Worm (Caenorhabditis elegans) whole organism, L4 larva: ENCODE measurements around the gene K05D4.9.

Experiments
- F10B5.3 ChIP-seq: sonication (generic microtip); optimal IDR thresholded peaks from 2 replicates; lab custom pipeline; 2016; ENCODE audit warnings: mild to moderate bottlenecking, missing genetic modification characterization, missing compliant biosample characterization
- F26F4.8 ChIP-seq: fragments of 200-800 bp; sonication (Bioruptor generic); conservative IDR thresholded peaks from 2 replicates; pipeline ENCODE4 v1.3.6; 2022; ENCODE audit warnings: missing genetic modification characterization, missing compliant biosample characterization
- F44E2.7 ChIP-seq: fragments of 200-800 bp; sonication (Bioruptor generic); IDR thresholded peaks from 2 replicates; pipeline ENCODE4 v2.1.2; 2022; ENCODE audit warnings: missing genetic modification characterization, missing compliant biosample characterization
- F49E8.2 ChIP-seq: sonication (generic microtip); optimal IDR thresholded peaks from 2 replicates; lab custom pipeline; 2016; ENCODE audit warnings: missing compliant biosample characterization, mild to moderate bottlenecking, missing genetic modification characterization, borderline replicate concordance
- attf-4 ChIP-seq: sonication (generic microtip); optimal IDR thresholded peaks from 3 replicates; lab custom pipeline; 2017; ENCODE audit warnings: missing biosample characterization, missing genetic modification characterization
- ceh-44 ChIP-seq: fragments of 200-800 bp; sonication (Bioruptor generic); IDR thresholded peaks from 2 replicates; pipeline ENCODE4 v1.3.6; 2022; ENCODE audit warnings: missing genetic modification reagents, missing genetic modification characterization, missing compliant biosample characterization
- ctbp-1 ChIP-seq: fragments of 200-800 bp; sonication (Bioruptor generic); IDR thresholded peaks from 2 replicates; pipeline ENCODE4 v1.3.6; 2022; ENCODE audit warnings: missing genetic modification reagents, missing genetic modification characterization, missing compliant biosample characterization
- daf-19 ChIP-seq: fragments of 200-800 bp; sonication (Bioruptor generic); conservative IDR thresholded peaks from 2 replicates; pipeline ENCODE4 v1.3.6; 2022; ENCODE audit warnings: missing genetic modification characterization, missing compliant biosample characterization
- dmd-8 ChIP-seq: fragments of 200-800 bp; sonication (Bioruptor generic); IDR thresholded peaks from 2 replicates; pipeline ENCODE4 v1.3.6; 2022; ENCODE audit warnings: missing genetic modification characterization, missing compliant biosample characterization
- dmd-9 ChIP-seq: fragments of 200-800 bp; sonication (Bioruptor generic); IDR thresholded peaks from 2 replicates; pipeline ENCODE4 v1.3.6; 2022; ENCODE audit warnings: missing genetic modification reagents, missing genetic modification characterization, missing compliant biosample characterization
- dpl-1 ChIP-seq: fragments of 150-350 bp; optimal IDR thresholded peaks from 2 replicates; lab custom pipeline; 2014; ENCODE audit warnings: missing biosample characterization, missing genetic modification reagents, missing genetic modification characterization
- duxl-1 ChIP-seq: sonication (generic microtip); optimal IDR thresholded peaks from 2 replicates; lab custom pipeline; 2016; ENCODE audit warnings: mild to moderate bottlenecking, missing genetic modification characterization, moderate library complexity, missing compliant biosample characterization; ENCODE audit not compliant: poor library complexity
- egl-27 ChIP-seq: sonication (generic microtip); optimal IDR thresholded peaks from 3 replicates; lab custom pipeline; 2017; ENCODE audit warnings: missing biosample characterization, missing genetic modification reagents, missing genetic modification characterization
- egl-43 ChIP-seq: fragments of 200-800 bp; sonication (Bioruptor generic); IDR thresholded peaks from 2 replicates; pipeline ENCODE4 v1.3.6; 2022; ENCODE audit warnings: missing genetic modification reagents, missing genetic modification characterization, missing compliant biosample characterization
- fkh-10 ChIP-seq: fragments of 150-350 bp; optimal IDR thresholded peaks from 2 replicates; lab custom pipeline; 2014; ENCODE audit warnings: missing biosample characterization, missing genetic modification reagents, missing genetic modification characterization
- jun-1 ChIP-seq: fragments of 150-350 bp; optimal IDR thresholded peaks from 2 replicates; lab custom pipeline; 2014; ENCODE audit warnings: missing biosample characterization, missing genetic modification reagents, missing genetic modification characterization
- lin-1 ChIP-seq: fragments of 200-800 bp; sonication (Bioruptor generic); IDR thresholded peaks from 2 replicates; pipeline ENCODE4 v1.3.6; 2022; ENCODE audit warnings: missing genetic modification reagents, missing genetic modification characterization, missing compliant biosample characterization
- lin-29 ChIP-seq: fragments of 200-800 bp; sonication (Bioruptor generic); IDR thresholded peaks from 2 replicates; pipeline ENCODE4 v1.3.6; 2022; ENCODE audit warnings: missing genetic modification reagents, missing genetic modification characterization, missing compliant biosample characterization
- lir-3 ChIP-seq: sonication (generic microtip); optimal IDR thresholded peaks from 2 replicates; lab custom pipeline; 2016; ENCODE audit warnings: mild to moderate bottlenecking, missing genetic modification characterization, missing compliant biosample characterization
- lsy-2 ChIP-seq, 2 experiments: fragments of 150-350 bp in 1 of 2; sonication (generic microtip) in 1 of 2; optimal IDR thresholded peaks; 2 replicates each; lab custom pipeline; 2014 to 2017; ENCODE audit warnings: missing biosample characterization in 2 of 2, missing genetic modification characterization in 2 of 2
- mep-1 ChIP-seq: fragments of 150-350 bp; sonication (generic microtip); optimal IDR thresholded peaks from 3 replicates; lab custom pipeline; 2014; ENCODE audit warnings: missing biosample characterization, missing genetic modification characterization
- mes-2 ChIP-seq: sonication (generic microtip); optimal IDR thresholded peaks from 2 replicates; lab custom pipeline; 2016; ENCODE audit warnings: missing genotype, mild to moderate bottlenecking, missing genetic modification characterization, missing compliant biosample characterization; ENCODE audit not compliant: poor library complexity, severe bottlenecking
- mxl-2 ChIP-seq: fragments of 200-800 bp; sonication (Bioruptor generic); conservative IDR thresholded peaks from 2 replicates; pipeline ENCODE4 v1.3.6; 2022; ENCODE audit warnings: missing genetic modification reagents, missing genetic modification characterization, missing compliant biosample characterization
- nhr-111 ChIP-seq: fragments of 200-800 bp; sonication (Bioruptor generic); optimal IDR thresholded peaks from 2 replicates; lab custom pipeline; 2018; ENCODE audit warnings: mild to moderate bottlenecking, missing genetic modification characterization, missing compliant biosample characterization
- nhr-237 ChIP-seq: sonication (generic microtip); optimal IDR thresholded peaks from 2 replicates; lab custom pipeline; 2017; ENCODE audit warnings: missing biosample characterization, missing genetic modification characterization
- nhr-28 ChIP-seq: fragments of 150-350 bp; optimal IDR thresholded peaks from 2 replicates; lab custom pipeline; 2014; ENCODE audit warnings: missing biosample characterization, missing genetic modification characterization
- nhr-41 ChIP-seq: fragments of 200-800 bp; sonication (Bioruptor generic); IDR thresholded peaks from 2 replicates; pipeline ENCODE4 v1.3.6; 2022; ENCODE audit warnings: missing genetic modification reagents, missing genetic modification characterization, missing compliant biosample characterization
- nhr-42 ChIP-seq: fragments of 200-800 bp; sonication (Bioruptor generic); IDR thresholded peaks from 2 replicates; pipeline ENCODE4 v1.3.6; 2022; ENCODE audit warnings: missing genetic modification characterization, missing compliant biosample characterization
- nhr-77 ChIP-seq: fragments of 150-350 bp; optimal IDR thresholded peaks from 2 replicates; lab custom pipeline; 2014; ENCODE audit warnings: missing biosample characterization, missing genetic modification characterization
- pha-4 ChIP-seq, 2 experiments: fragments of 150-350 bp in 1 of 2; fragments of 200-800 bp in 1 of 2; sonication (Bioruptor generic) in 1 of 2; IDR thresholded peaks in 1 of 2; optimal IDR thresholded peaks in 1 of 2; 2 replicates each; pipeline versions ENCODE4 v1.3.6 to Lab custom; 2014 to 2022; ENCODE audit warnings: missing genetic modification characterization in 2 of 2, missing genetic modification reagents in 2 of 2, missing biosample characterization in 1 of 2, missing compliant biosample characterization in 1 of 2
- php-3 ChIP-seq: fragments of 200-800 bp; sonication (Bioruptor generic); IDR thresholded peaks from 2 replicates; pipeline ENCODE4 v1.3.6; 2022; ENCODE audit warnings: missing genetic modification reagents, missing genetic modification characterization, missing compliant biosample characterization
- skn-1 ChIP-seq: fragments of 150-350 bp; optimal IDR thresholded peaks from 2 replicates; lab custom pipeline; 2014; ENCODE audit warnings: missing biosample characterization, missing genetic modification characterization
- snpc-1.2 ChIP-seq: fragments of 200-800 bp; sonication (Bioruptor generic); IDR thresholded peaks from 2 replicates; pipeline ENCODE4 v1.3.6; 2022; ENCODE audit warnings: missing genetic modification reagents, missing genetic modification characterization, missing compliant biosample characterization
- snpc-4 ChIP-seq: fragments of 150-350 bp; optimal IDR thresholded peaks from 2 replicates; lab custom pipeline; 2014; ENCODE audit warnings: missing biosample characterization, missing genetic modification characterization
- unc-130 ChIP-seq: sonication (generic microtip); optimal IDR thresholded peaks from 2 replicates; lab custom pipeline; 2016; ENCODE audit warnings: missing genetic modification reagents, missing genetic modification characterization, missing compliant biosample characterization
- unc-62 ChIP-seq, 3 experiments: fragments of 150-350 bp in 1 of 3; sonication (generic microtip); optimal IDR thresholded peaks in 2 of 3; peaks in 1 of 3; 1 replicate in 1 of 3; 2 replicates in 2 of 3; lab custom pipeline; 2014 to 2017; ENCODE audit warnings: missing biosample characterization in 3 of 3, missing genetic modification characterization in 3 of 3, missing genetic modification reagents in 3 of 3, missing genotype in 1 of 3
- zag-1 ChIP-seq: fragments of 150-350 bp; optimal IDR thresholded peaks from 2 replicates; lab custom pipeline; 2014; ENCODE audit warnings: missing biosample characterization, missing genetic modification characterization
- zip-11 ChIP-seq: fragments of 200-800 bp; sonication (Bioruptor generic); IDR thresholded peaks from 2 replicates; pipeline ENCODE4 v1.3.6; 2022; ENCODE audit warnings: missing genetic modification characterization, missing compliant biosample characterization
- zip-2 ChIP-seq: fragments of 150-350 bp; optimal IDR thresholded peaks from 2 replicates; lab custom pipeline; 2014; ENCODE audit warnings: missing biosample characterization, missing genetic modification characterization
- ztf-11 ChIP-seq: fragments of 150-350 bp; optimal IDR thresholded peaks from 2 replicates; lab custom pipeline; 2014; ENCODE audit warnings: missing biosample characterization, missing genetic modification characterization

The K05D4.9 gene

ce11 chrV:16183357-16183756 is 11.7 kb upstream of the K05D4.9 start, which contains the start of gene srz-14:
Gene srz-14, plus strand, starts transcription at chrV:16183657.
- TF ChIP-seq zip-2 (tag; lab: Kevin White, UChicago) (no peak), nhr-41 (GFP tag; lab: Robert Waterston, UW) (no peak), unc-62 (GFP tag; optimal IDR thresholded peaks at IDR 0.05 in 1 of 2; lab: Kevin White, UChicago) (no peak), unc-62 (tag; optimal IDR thresholded peaks at IDR 0.05; lab: Kevin White, UChicago) (no peak), fkh-10 (GFP tag; lab: Kevin White, UChicago) (no peak), snpc-1.2 (GFP tag; lab: Robert Waterston, UW) (no peak), php-3 (GFP tag; lab: Robert Waterston, UW) (no peak), unc-130 (GFP tag; lab: Kevin White, UChicago) (no peak), lin-1 (GFP tag; lab: Robert Waterston, UW) (no peak), egl-43 (GFP tag; lab: Robert Waterston, UW) (no peak), nhr-28 (tag; lab: Kevin White, UChicago) (no peak)
- TF ChIP-seq, all 104 proteins: peak for 0

ce11 chrV:16182918-16183317 is 11.3 kb upstream of the K05D4.9 start, which contains the start of gene srh-277:
Gene srh-277, plus strand, starts transcription at chrV:16183218.
- TF ChIP-seq ctbp-1 (GFP tag; lab: Robert Waterston, UW) = no peak
- TF ChIP-seq nhr-41 (GFP tag; lab: Robert Waterston, UW) = no peak
- TF ChIP-seq snpc-4 (tag; lab: Kevin White, UChicago) = no peak
- TF ChIP-seq dpl-1 (GFP tag; lab: Kevin White, UChicago) = no peak
- no peak for TF ChIP-seq zag-1 (tag; lab: Kevin White, UChicago)
- no peak for TF ChIP-seq mxl-2 (GFP tag; lab: Robert Waterston, UW)
- TF ChIP-seq nhr-237 (tag; lab: Kevin White, UChicago) = no peak
- TF ChIP-seq F44E2.7 (GFP tag; lab: Robert Waterston, UW) = no peak
- TF ChIP-seq mes-2 (tag; lab: Kevin White, UChicago) = no peak
- TF ChIP-seq pha-4 (GFP tag; IDR thresholded peaks at IDR 0.05; lab: Robert Waterston, UW) = no peak
- TF ChIP-seq pha-4 (tag; optimal IDR thresholded peaks at IDR 0.05; lab: Kevin White, UChicago) = no peak
- no peak for TF ChIP-seq egl-27 (tag; lab: Kevin White, UChicago)
- TF ChIP-seq F26F4.8 (GFP tag; lab: Robert Waterston, UW) = no peak
- no peak for TF ChIP-seq fkh-10 (GFP tag; lab: Kevin White, UChicago)
- TF ChIP-seq dmd-8 = no peak
- TF ChIP-seq lsy-2 (tag; optimal IDR thresholded peaks at IDR 0.05; lab: Kevin White, UChicago) = no peak
- no peak for TF ChIP-seq F10B5.3 (tag; lab: Kevin White, UChicago)
- no peak for TF ChIP-seq mep-1
- no peak for TF ChIP-seq zip-11

ce11 chrV:16182110-16182509 is 10.5 kb upstream of the K05D4.9 start, which contains the start of gene srz-13:
Gene srz-13, plus strand, starts transcription at chrV:16182410.
- no peak for TF ChIP-seq ctbp-1 (GFP tag; lab: Robert Waterston, UW)
- no peak for TF ChIP-seq lin-29
- no peak for TF ChIP-seq F44E2.7 (GFP tag; lab: Robert Waterston, UW)
- TF ChIP-seq nhr-28 (tag; lab: Kevin White, UChicago) = no peak
- no peak for TF ChIP-seq nhr-42 (GFP tag; lab: Robert Waterston, UW)
- no peak for TF ChIP-seq nhr-111 (GFP tag; lab: Kevin White, UChicago)
- no peak for TF ChIP-seq ceh-44 (GFP tag; lab: Robert Waterston, UW)
- TF ChIP-seq daf-19 (GFP tag; lab: Robert Waterston, UW) = no peak
- no peak for TF ChIP-seq nhr-77 (tag; lab: Kevin White, UChicago)
- no peak for TF ChIP-seq attf-4
- TF ChIP-seq dmd-9 (GFP tag; lab: Robert Waterston, UW) = no peak
- no peak for TF ChIP-seq duxl-1 (tag; lab: Kevin White, UChicago)
- no peak for TF ChIP-seq F49E8.2 (tag; lab: Kevin White, UChicago)
- no peak for TF ChIP-seq skn-1 (tag; lab: Kevin White, UChicago)
- TF ChIP-seq lir-3 (tag; lab: Kevin White, UChicago) = no peak
- TF ChIP-seq jun-1 = no peak
- TF ChIP-seq ztf-11 = no peak
- TF ChIP-seq, all 104 proteins: peak for 0
